Fruit fly (Drosophila melanogaster): ENCODE results near the gene CG45071.

The CG45071 gene

DNA sequence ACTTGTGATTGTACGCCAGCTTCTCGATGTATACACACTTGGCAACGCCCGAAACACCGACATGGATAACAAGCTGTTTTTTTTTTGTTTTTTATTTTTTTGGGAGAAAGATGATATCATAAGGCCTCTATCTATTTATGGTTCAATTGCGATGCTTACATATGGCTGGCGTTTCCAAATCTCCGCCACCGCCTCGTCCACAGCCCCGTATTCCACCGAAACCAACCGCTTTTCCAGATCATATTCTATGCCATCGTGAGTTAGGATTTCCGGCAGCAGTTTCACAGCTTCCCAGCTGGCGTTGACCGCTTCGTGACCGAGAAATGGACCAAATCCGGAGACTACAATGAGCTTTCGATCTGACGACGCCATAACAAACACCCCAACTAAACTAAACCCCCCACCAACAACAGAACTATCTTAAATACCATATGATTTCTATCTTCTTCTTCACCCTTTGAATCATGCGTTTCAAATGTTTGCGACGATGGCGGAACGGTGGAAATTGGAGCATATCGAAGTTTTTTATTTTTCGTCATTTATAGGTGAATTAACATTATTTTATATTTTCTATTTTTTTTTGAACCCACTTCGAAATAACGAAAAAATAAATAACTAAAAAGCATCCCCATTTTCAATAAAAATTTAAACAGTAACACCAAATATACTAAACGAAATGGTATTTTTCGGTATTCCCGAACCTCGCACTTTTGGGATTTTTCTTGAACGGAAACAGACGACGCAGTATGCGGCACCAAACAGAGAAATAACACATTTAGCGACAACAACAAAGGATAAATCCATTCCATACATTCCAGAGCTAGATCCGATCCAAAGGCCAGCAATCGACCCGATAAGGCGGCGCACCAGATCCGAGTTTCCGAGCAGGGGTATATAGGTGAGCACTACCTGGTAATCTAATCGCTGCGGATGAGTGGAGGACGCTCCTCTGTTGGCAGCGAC lies 38.2 kb downstream of the CG45071 start, which contains the start of the genes CG32147 and Pex3 (continued):
- TF ChIP-seq gem (tag; optimal IDR thresholded peaks at IDR 0.05) (peak; percentile 16), CG17385 (GFP tag; optimal IDR thresholded peaks at IDR 0.05) (peak; percentile 97), sim (GFP tag; IDR thresholded peaks at IDR 0.05) (no peak), CG2116 (GFP tag; optimal IDR thresholded peaks at IDR 0.05) (peak; percentile 58), CG12219 (GFP tag; optimal IDR thresholded peaks at IDR 0.05) (no peak), Dref (GFP tag; IDR thresholded peaks at IDR 0.05) (no peak), kah (GFP tag; optimal IDR thresholded peaks at IDR 0.05) (no peak), bigmax (GFP tag; optimal IDR thresholded peaks at IDR 0.05) (peak; percentile 3), CG32532 (GFP tag; IDR thresholded peaks at IDR 0.05) (0 out of 2 replicates have a peak, but pooled peaks have one; percentile 21), PHDP (tag; optimal IDR thresholded peaks at IDR 0.05) (peak; percentile 17), CG11723 (GFP tag; optimal IDR thresholded peaks at IDR 0.05) (no peak), sr (GFP tag; IDR thresholded peaks at IDR 0.05) (no peak), CG12659 (GFP tag; optimal IDR thresholded peaks at IDR 0.05) (peak; percentile 81), rib (GFP tag; IDR thresholded peaks at IDR 0.05) (no peak), CG34422 (GFP tag; IDR thresholded peaks at IDR 0.05) (peak; percentile 74; the same call in 1 of the 3 replicates), Drgx (GFP tag; IDR thresholded peaks at IDR 0.05) (no peak), gcm (GFP tag; optimal IDR thresholded peaks at IDR 0.05) (no peak), salm (tag; optimal IDR thresholded peaks at IDR 0.05) (no peak), lab (GFP tag; optimal IDR thresholded peaks at IDR 0.05) (no peak), NC2α (GFP tag; optimal IDR thresholded peaks at IDR 0.05) (no peak), Antp (GFP tag; optimal IDR thresholded peaks at IDR 0.05) (no peak), CG13123 (GFP tag; optimal IDR thresholded peaks at IDR 0.05) (no peak), Mrtf (GFP tag; IDR thresholded peaks at IDR 0.05) (no peak), CG32767 (GFP tag; IDR thresholded peaks at IDR 0.05) (peak; percentile 61; the same call in 1 of the 2 replicates), Bgb (GFP tag; IDR thresholded peaks at IDR 0.05; ENCODE audit: partially characterized antibody) (peak; percentile 41; the same call in 1 of the 2 replicates), Dbx (GFP tag; IDR thresholded peaks at IDR 0.05) (no peak), Taf1 (GFP tag; IDR thresholded peaks at IDR 0.05) (no peak), CG34224 (GFP tag; IDR thresholded peaks at IDR 0.05; ENCODE audit: partially characterized antibody) (no peak), Opbp (GFP tag; IDR thresholded peaks at IDR 0.05; ENCODE audit: partially characterized antibody) (0 out of 3 replicates have a peak, but pooled peaks have one; percentile 14), Sry-δ (GFP tag; optimal IDR thresholded peaks at IDR 0.05) (no peak), CG31441 (GFP tag; IDR thresholded peaks at IDR 0.05) (peak; percentile 48; the same call in 1 of the 2 replicates), mirr (GFP tag; optimal IDR thresholded peaks at IDR 0.05) (peak; percentile 9), CG4730 (GFP tag; IDR thresholded peaks at IDR 0.05) (no peak), pfk (GFP tag; optimal IDR thresholded peaks at IDR 0.05) (peak; percentile 96), hth (optimal IDR thresholded peaks at IDR 0.05) (no peak), gsb (GFP tag; IDR thresholded peaks at IDR 0.05) (no peak), CG10654 (GFP tag; optimal IDR thresholded peaks at IDR 0.05) (no peak), Max (GFP tag; optimal IDR thresholded peaks at IDR 0.05) (peak; percentile 22), CG15479 (GFP tag; optimal IDR thresholded peaks at IDR 0.05) (no peak), gro (GFP tag; optimal IDR thresholded peaks at IDR 0.05) (no peak), CG12769 (tag; optimal IDR thresholded peaks at IDR 0.05) (peak; percentile 35), oc (tag; optimal IDR thresholded peaks at IDR 0.05) (no peak), CG11504 (tag; optimal IDR thresholded peaks at IDR 0.05) (no peak), zfh2 (GFP tag; optimal IDR thresholded peaks at IDR 0.05) (no peak), unpg (GFP tag; optimal IDR thresholded peaks at IDR 0.05) (no peak), CG8924 (tag; optimal IDR thresholded peaks at IDR 0.05) (peak; percentile 51), CG6689 (GFP tag; IDR thresholded peaks at IDR 0.05) (no peak), dimm (GFP tag; IDR thresholded peaks at IDR 0.05) (no peak), CG9727 (GFP tag; optimal IDR thresholded peaks at IDR 0.05) (peak; percentile 3)

Data from whole organism, embryonic.